Worm (Caenorhabditis elegans) whole organism, L4 larva: ENCODE data around the gene T05B4.8.

ENCODE experiments used
- lin-38 ChIP-seq: fragments of 200-800 bp; sonication (Bioruptor generic); IDR thresholded peaks from 2 replicates; pipeline ENCODE4 v1.3.6; 2022; ENCODE audit warnings: missing genetic modification reagents, missing genetic modification characterization, missing compliant biosample characterization

Gene T05B4.8

DNA sequence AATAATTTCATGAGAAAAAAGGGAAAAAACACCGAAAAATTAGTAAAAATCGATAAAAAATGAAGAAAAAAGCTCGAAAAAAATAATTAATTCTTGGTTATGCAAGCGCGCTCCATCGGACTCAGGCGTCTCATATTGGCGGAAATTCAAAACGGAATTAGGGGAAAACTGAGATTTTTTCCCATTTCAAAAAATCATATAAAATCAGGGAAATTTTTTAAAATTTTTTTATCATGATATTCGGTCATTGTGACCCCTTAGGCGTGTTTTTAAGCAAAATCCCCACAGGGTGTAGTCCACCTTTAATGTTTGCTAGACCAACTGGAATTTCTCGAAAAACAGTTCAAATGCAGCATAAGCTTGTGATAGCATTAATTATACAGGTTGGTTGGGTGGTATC lies 48.1 kb downstream of the T05B4.8 start:
- TF ChIP-seq lin-38 (GFP tag; lab: Robert Waterston, UW) = peak; percentile 83

ce11 chrV:4066143-4066542 lies 49.8 kb downstream of the T05B4.8 start:
- TF ChIP-seq lin-38 (GFP tag; lab: Robert Waterston, UW) = peak; percentile 85
